Worm (Caenorhabditis elegans): ENCODE measurements around the gene F25H9.2.

Gene F25H9.2

DNA sequence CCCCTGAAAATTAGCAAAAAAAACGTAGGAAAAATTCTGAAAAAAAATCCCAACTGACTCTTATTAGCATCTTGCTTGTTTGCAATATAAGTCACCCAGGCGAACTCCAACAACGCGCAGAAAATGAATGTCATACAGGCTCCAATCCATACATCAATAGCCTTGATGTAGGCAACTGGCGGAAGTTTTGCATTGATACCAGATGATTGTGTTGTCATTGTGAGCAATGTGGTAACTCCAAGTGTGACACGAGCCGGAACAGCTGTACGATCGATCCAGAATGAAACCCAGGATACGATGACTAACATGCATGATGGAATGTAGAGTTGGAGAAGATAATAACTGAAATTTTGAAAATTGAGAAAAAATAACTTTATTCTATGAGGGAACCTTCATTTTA is 41.3 kb downstream of the F25H9.2 start:
- TF ChIP-seq eor-1 (tag; optimal IDR thresholded peaks at IDR 0.05) = no peak
- TF ChIP-seq daf-12 (tag; optimal IDR thresholded peaks at IDR 0.05) = no peak
- no peak for TF ChIP-seq elt-3 (tag; optimal IDR thresholded peaks at IDR 0.05)
- no peak for TF ChIP-seq ceh-16 (tag; optimal IDR thresholded peaks at IDR 0.05)
- TF ChIP-seq nhr-12 (tag; optimal IDR thresholded peaks at IDR 0.05) = no peak
- TF ChIP-seq R02D3.7 (tag; optimal IDR thresholded peaks at IDR 0.05) = no peak
- TF ChIP-seq nfya-1 (tag; optimal IDR thresholded peaks at IDR 0.05; ENCODE audit: insufficient read depth) = no peak
- TF ChIP-seq nhr-237 (tag; optimal IDR thresholded peaks at IDR 0.05) = no peak
- no peak for TF ChIP-seq snpc-4 (tag; optimal IDR thresholded peaks at IDR 0.05)

DNA sequence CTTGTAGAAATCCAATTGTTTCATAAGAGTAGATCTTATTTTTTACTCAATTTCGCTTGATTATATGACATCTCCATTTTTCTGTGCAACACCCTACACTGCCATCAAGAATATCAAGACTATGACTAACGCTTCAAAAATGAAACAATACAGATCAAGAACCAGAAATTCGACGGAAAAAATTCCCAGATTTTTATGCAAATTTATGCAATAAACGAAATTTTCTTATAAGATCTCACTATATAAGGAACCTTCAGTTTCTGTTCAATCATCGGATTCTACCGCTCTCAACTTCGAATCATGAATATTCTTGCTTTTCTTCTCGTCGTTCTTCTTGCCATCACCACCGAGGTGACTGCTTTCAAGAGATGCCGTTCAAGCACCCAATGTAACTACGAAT is 48.4 kb downstream of the F25H9.2 start, which contains the start of gene R11G10.4:
Gene R11G10.4 (plus strand): TSS at position 301 of the 400 bp plus-strand sequence.
- no peak for TF ChIP-seq daf-12 (tag; optimal IDR thresholded peaks at IDR 0.05)
- no peak for TF ChIP-seq aly-2 (tag; optimal IDR thresholded peaks at IDR 0.05)
- TF ChIP-seq hmg-11 (tag; optimal IDR thresholded peaks at IDR 0.05) = no peak
- TF ChIP-seq mml-1 (tag; optimal IDR thresholded peaks at IDR 0.05) = no peak
- no peak for TF ChIP-seq nhr-11 (tag; optimal IDR thresholded peaks at IDR 0.05)
- no peak for TF ChIP-seq lsy-12 (tag; optimal IDR thresholded peaks at IDR 0.05)

Measured in whole organism, L3 larva.